Worm (Caenorhabditis elegans): ENCODE results near the gene srbc-13.

DNA sequence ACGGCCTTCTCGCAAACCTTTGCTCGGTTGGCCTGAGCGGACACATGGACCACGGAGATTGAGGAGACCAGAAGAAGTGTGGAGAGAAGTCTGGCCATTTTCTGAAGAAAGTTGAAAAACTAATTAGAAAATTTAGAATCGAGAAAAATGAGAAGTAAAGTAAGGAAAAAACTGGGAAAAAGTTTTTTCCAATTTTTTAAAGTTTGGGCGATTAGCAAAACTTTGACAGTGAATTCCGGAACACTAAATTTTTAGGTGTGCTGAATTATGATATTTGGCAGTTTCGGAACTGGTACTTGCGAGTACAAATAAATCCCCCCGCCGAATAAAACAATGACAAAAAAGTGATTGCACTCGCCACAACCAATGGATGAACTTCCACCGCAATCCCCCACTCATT lies 19.1 kb downstream of the srbc-13 start, which contains the start of gene T02B11.3:
- no peak for TF ChIP-seq him-1 (tag; optimal IDR thresholded peaks at IDR 0.05)
- no peak for TF ChIP-seq W03F9.2 (tag; optimal IDR thresholded peaks at IDR 0.05)
- TF ChIP-seq dao-5 (tag; optimal IDR thresholded peaks at IDR 0.05), result no peak
